Worm (Caenorhabditis elegans): ENCODE results near the gene kin-29.

The kin-29 gene

DNA sequence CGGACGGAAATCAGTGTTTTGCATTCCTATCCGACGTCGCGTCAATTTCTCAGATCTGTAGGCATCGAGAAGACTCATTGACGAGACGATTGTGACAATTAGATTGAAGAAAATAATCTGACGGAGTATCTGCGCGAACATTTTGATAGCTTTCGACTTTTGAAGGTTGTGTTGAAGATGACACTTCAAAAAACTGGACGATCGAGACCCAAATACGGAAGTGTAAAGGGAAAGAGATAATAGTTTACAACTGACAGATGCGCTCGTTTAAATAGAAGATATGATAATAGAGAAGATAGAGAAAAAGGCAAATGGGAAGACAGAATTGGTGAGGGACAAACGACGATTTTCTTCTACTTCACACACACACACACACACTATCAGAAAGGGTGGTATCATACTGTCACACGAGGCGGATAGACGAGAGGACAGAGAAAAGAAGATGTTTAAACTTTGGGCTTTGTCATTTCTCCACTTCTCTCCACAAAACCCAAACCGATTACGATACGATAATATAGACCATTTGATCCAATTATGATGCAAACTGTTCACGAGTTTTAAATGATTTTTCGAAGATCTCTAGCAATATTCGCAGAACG is 39.0 kb upstream of the kin-29 start, which contains the start of gene B0410.3:
TSS of gene B0410.3 (minus strand) at position 351 of the 599 bp plus-strand sequence.
- peak; percentile 70 for TF ChIP-seq dve-1 (tag; optimal IDR thresholded peaks at IDR 0.05; ENCODE audit: insufficient read depth)
- TF ChIP-seq dmd-6 (GFP tag; IDR thresholded peaks at IDR 0.05), result 0 out of 2 replicates have a peak, but pooled peaks have one; percentile 21
- TF ChIP-seq nhr-28 (tag; optimal IDR thresholded peaks at IDR 0.05), result peak; percentile 86
- TF ChIP-seq sdz-12 (GFP tag; optimal IDR thresholded peaks at IDR 0.05), result no peak
- TF ChIP-seq mes-2 (tag; optimal IDR thresholded peaks at IDR 0.05; ENCODE audit: poor library complexity, severe bottlenecking), result peak; percentile 5
- no peak for TF ChIP-seq F26F4.8 (GFP tag; conservative IDR thresholded peaks at IDR 0.05)
- peak; percentile 56 to 84 for TF ChIP-seq mdl-1 (tag; optimal IDR thresholded peaks at IDR 0.05)
- peak; percentile 74 for TF ChIP-seq hlh-11 (tag; optimal IDR thresholded peaks at IDR 0.05)
- TF ChIP-seq egl-43 (GFP tag; IDR thresholded peaks at IDR 0.05), result no peak
- peak in 1 of 2 experiments; percentile 36 for TF ChIP-seq lsy-2 (tag; optimal IDR thresholded peaks at IDR 0.05)
- TF ChIP-seq rbr-2 (tag; optimal IDR thresholded peaks at IDR 0.05), result peak; percentile 43
- TF ChIP-seq unc-62 (GFP tag; optimal IDR thresholded peaks at IDR 0.05 in 1 of 2), result peak in 1 of 2 experiments; percentile 81
- TF ChIP-seq unc-62 (tag; optimal IDR thresholded peaks at IDR 0.05), result no peak
- no peak for TF ChIP-seq ctbp-1 (GFP tag; IDR thresholded peaks at IDR 0.05)
- no peak for TF ChIP-seq dpl-1 (GFP tag; optimal IDR thresholded peaks at IDR 0.05)
- peak; percentile 30 for TF ChIP-seq nhr-237 (tag; optimal IDR thresholded peaks at IDR 0.05)
- TF ChIP-seq ceh-28 (tag; optimal IDR thresholded peaks at IDR 0.05), result no peak
- TF ChIP-seq skn-1 (tag; optimal IDR thresholded peaks at IDR 0.05), result no peak
- peak; percentile 74 for TF ChIP-seq hlh-30 (tag; optimal IDR thresholded peaks at IDR 0.05; ENCODE audit: insufficient read depth)
- peak; percentile 21 for TF ChIP-seq mep-1 (tag; optimal IDR thresholded peaks at IDR 0.05)
- TF ChIP-seq cey-2 (tag; optimal IDR thresholded peaks at IDR 0.05; ENCODE audit: borderline replicate concordance, insufficient read depth), result peak; percentile 59
- TF ChIP-seq nhr-48 (tag; optimal IDR thresholded peaks at IDR 0.05), result peak; percentile 77
- no peak for TF ChIP-seq jun-1 (tag; optimal IDR thresholded peaks at IDR 0.05)
- TF ChIP-seq nhr-25 (tag; optimal IDR thresholded peaks at IDR 0.05; ENCODE audit: borderline replicate concordance, insufficient read depth), result peak; percentile 83
- TF ChIP-seq mxl-3 (GFP tag; optimal IDR thresholded peaks at IDR 0.05), result peak; percentile 83
- TF ChIP-seq gei-8 (GFP tag; optimal IDR thresholded peaks at IDR 0.05), result peak; percentile 17
- TF ChIP-seq ama-1 (optimal IDR thresholded peaks at IDR 0.05), result peak; percentile 89
- no peak for TF ChIP-seq nhr-76 (tag; optimal IDR thresholded peaks at IDR 0.05)
- peak; percentile 95 for TF ChIP-seq aha-1 (tag)
- no peak for TF ChIP-seq php-3 (GFP tag; IDR thresholded peaks at IDR 0.05)
- TF ChIP-seq ztf-7 (tag; optimal IDR thresholded peaks at IDR 0.05), result no peak
- peak; percentile 19 for TF ChIP-seq spr-1 (tag; optimal IDR thresholded peaks at IDR 0.05)

DNA sequence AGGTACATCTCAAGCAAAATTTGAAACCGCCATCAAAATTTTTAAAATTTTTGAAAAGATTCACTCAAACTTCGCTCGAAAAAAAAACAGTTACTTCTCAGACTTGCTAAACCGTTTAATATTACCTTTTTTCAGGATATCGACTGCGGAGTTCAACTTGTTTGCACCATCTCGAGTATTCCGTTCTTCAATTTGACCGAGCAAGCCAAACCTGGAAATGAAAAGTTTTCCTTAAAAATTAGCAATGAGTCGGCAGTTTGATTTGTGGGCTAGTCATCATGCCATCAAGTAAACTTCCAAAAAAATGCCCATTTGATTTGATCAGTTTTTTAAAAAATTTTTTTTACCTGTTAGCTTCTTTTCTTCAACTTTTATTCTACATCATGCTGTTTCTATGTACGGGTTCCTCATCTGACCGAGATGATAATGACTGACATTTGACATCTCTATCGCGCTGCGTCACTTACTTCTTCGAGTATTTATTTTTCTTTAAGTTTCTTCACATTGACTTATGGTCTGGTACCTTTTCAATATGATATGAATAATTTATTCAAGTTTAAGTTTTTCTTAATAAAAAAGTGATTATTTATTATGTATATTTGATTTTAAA is 37.9 kb upstream of the kin-29 start:
- TF ChIP-seq ceh-28 (tag; optimal IDR thresholded peaks at IDR 0.05) (no peak), unc-62 (GFP tag; optimal IDR thresholded peaks at IDR 0.05 in 1 of 2) (no peak), unc-62 (tag; optimal IDR thresholded peaks at IDR 0.05) (no peak), cey-2 (tag; optimal IDR thresholded peaks at IDR 0.05; ENCODE audit: borderline replicate concordance, insufficient read depth) (no peak), T20F7.1 (GFP tag; optimal IDR thresholded peaks at IDR 0.05) (no peak), F37D6.2 (tag; optimal IDR thresholded peaks at IDR 0.05) (no peak), nhr-77 (tag; optimal IDR thresholded peaks at IDR 0.05) (no peak), nhr-11 (tag; optimal IDR thresholded peaks at IDR 0.05) (no peak), attf-4 (tag; optimal IDR thresholded peaks at IDR 0.05) (no peak), dmd-6 (GFP tag; IDR thresholded peaks at IDR 0.05) (peak; percentile 11; the same call in 1 of the 2 replicates), mxl-2 (GFP tag; conservative IDR thresholded peaks at IDR 0.05) (no peak), mep-1 (tag; optimal IDR thresholded peaks at IDR 0.05) (peak; percentile 32), ceh-32 (tag; optimal IDR thresholded peaks at IDR 0.05; ENCODE audit: poor library complexity) (no peak), spr-3 (GFP tag; optimal IDR thresholded peaks at IDR 0.05) (no peak), daf-12 (tag; optimal IDR thresholded peaks at IDR 0.05) (no peak), mdt-29 (GFP tag; IDR thresholded peaks at IDR 0.05) (no peak), nhr-41 (GFP tag; IDR thresholded peaks at IDR 0.05) (no peak), lin-13 (GFP tag; optimal IDR thresholded peaks at IDR 0.05) (no peak), nhr-10 (tag; optimal IDR thresholded peaks at IDR 0.05) (no peak), rbr-2 (tag; optimal IDR thresholded peaks at IDR 0.05) (no peak), duxl-1 (tag; optimal IDR thresholded peaks at IDR 0.05; ENCODE audit: poor library complexity) (peak; percentile 16), saeg-2 (GFP tag; IDR thresholded peaks at IDR 0.05) (no peak), hlh-11 (tag; optimal IDR thresholded peaks at IDR 0.05) (peak; percentile 8), daf-19 (GFP tag; conservative IDR thresholded peaks at IDR 0.05) (no peak)

Measured in whole organism, L4 larva.